Worm (Caenorhabditis elegans): ENCODE results near the gene gcc-2.

gcc-2 gene

ce11 chrIII:9752852-9753251 lies 9.1 kb downstream of the gcc-2 start, which contains the start of gene ech-6 (continued):
- TF ChIP-seq mxl-2 (GFP tag; conservative IDR thresholded peaks at IDR 0.05), result no peak
- TF ChIP-seq rbr-2 (tag; optimal IDR thresholded peaks at IDR 0.05), result no peak
- TF ChIP-seq set-16 (GFP tag; IDR thresholded peaks at IDR 0.05), result no peak
- TF ChIP-seq tra-1 (GFP tag; IDR thresholded peaks at IDR 0.05), result no peak
- no peak for TF ChIP-seq tag-97 (GFP tag; IDR thresholded peaks at IDR 0.05)
- TF ChIP-seq daf-8 (GFP tag; IDR thresholded peaks at IDR 0.05), result no peak
- TF ChIP-seq nhr-25 (tag; optimal IDR thresholded peaks at IDR 0.05; ENCODE audit: borderline replicate concordance, insufficient read depth), result no peak
- no peak for TF ChIP-seq F10B5.3 (tag; optimal IDR thresholded peaks at IDR 0.05)
- TF ChIP-seq daf-19 (GFP tag; conservative IDR thresholded peaks at IDR 0.05), result no peak
- TF ChIP-seq dpl-1 (GFP tag; optimal IDR thresholded peaks at IDR 0.05), result peak; percentile 32
- no peak for TF ChIP-seq lim-7 (GFP tag; IDR thresholded peaks at IDR 0.05)
- TF ChIP-seq pqm-1 (tag; optimal IDR thresholded peaks at IDR 0.05), result peak; percentile 11
- TF ChIP-seq ceh-28 (tag; optimal IDR thresholded peaks at IDR 0.05), result no peak
- no peak for TF ChIP-seq mdt-29 (GFP tag; IDR thresholded peaks at IDR 0.05)
- peak; percentile 51 for TF ChIP-seq lin-38 (GFP tag; IDR thresholded peaks at IDR 0.05)
- no peak for TF ChIP-seq R02D3.7 (tag; optimal IDR thresholded peaks at IDR 0.05)
- peak; percentile 45 for TF ChIP-seq nhr-102 (tag; optimal IDR thresholded peaks at IDR 0.05)
- no peak for TF ChIP-seq zfp-3 (GFP tag; conservative IDR thresholded peaks at IDR 0.05)

- peak; percentile 50 for TF ChIP-seq dve-1 (tag; optimal IDR thresholded peaks at IDR 0.05; ENCODE audit: insufficient read depth)
- no peak for TF ChIP-seq daf-16 (GFP tag; optimal IDR thresholded peaks at IDR 0.05)
- TF ChIP-seq daf-16 (tag; optimal IDR thresholded peaks at IDR 0.05), result peak; percentile 76
- TF ChIP-seq pha-4 (GFP tag; IDR thresholded peaks at IDR 0.05), result no peak
- TF ChIP-seq pha-4 (tag; optimal IDR thresholded peaks at IDR 0.05), result no peak
- no peak for TF ChIP-seq attf-4 (tag; optimal IDR thresholded peaks at IDR 0.05)
- TF ChIP-seq lsy-2 (tag; optimal IDR thresholded peaks at IDR 0.05), result peak in 1 of 2 experiments; percentile 18
- peak; percentile 26 for TF ChIP-seq nhr-28 (tag; optimal IDR thresholded peaks at IDR 0.05)
- TF ChIP-seq nhr-102 (tag; optimal IDR thresholded peaks at IDR 0.05), result peak; percentile 73
- peak in 1 of 2 experiments; percentile 26 for TF ChIP-seq unc-62 (GFP tag; optimal IDR thresholded peaks at IDR 0.05 in 1 of 2)
- TF ChIP-seq unc-62 (tag; optimal IDR thresholded peaks at IDR 0.05), result no peak
- peak; percentile 8 for TF ChIP-seq hlh-11 (tag; optimal IDR thresholded peaks at IDR 0.05)
- TF ChIP-seq duxl-1 (tag; optimal IDR thresholded peaks at IDR 0.05; ENCODE audit: poor library complexity), result peak; percentile 12
- TF ChIP-seq ceh-20 (GFP tag; IDR thresholded peaks at IDR 0.05), result no peak
- peak; percentile 3 for TF ChIP-seq spr-1 (tag; optimal IDR thresholded peaks at IDR 0.05)
- peak; percentile 70 for TF ChIP-seq T26A8.4 (GFP tag; IDR thresholded peaks at IDR 0.05)
- peak; percentile 41 for TF ChIP-seq mes-2 (tag; optimal IDR thresholded peaks at IDR 0.05; ENCODE audit: poor library complexity, severe bottlenecking)
- TF ChIP-seq lin-38 (GFP tag; IDR thresholded peaks at IDR 0.05), result peak; percentile 44
- 0 out of 2 replicates have a peak, but pooled peaks have one; percentile 33 for TF ChIP-seq dmd-8 (GFP tag; IDR thresholded peaks at IDR 0.05)
- TF ChIP-seq dmd-9 (GFP tag; IDR thresholded peaks at IDR 0.05), result 0 out of 2 replicates have a peak, but pooled peaks have one; percentile 6
- TF ChIP-seq lin-13 (GFP tag; optimal IDR thresholded peaks at IDR 0.05), result no peak
These were observed 10.9 kb downstream of the gcc-2 start, which contains the start of gene T05G5.5 for ce11 chrIII:9751074-9751473. Gene T05G5.5 (minus strand): TSS chrIII:9751432.

- TF ChIP-seq cey-2 (tag; optimal IDR thresholded peaks at IDR 0.05; ENCODE audit: borderline replicate concordance, insufficient read depth) (no peak), F26F4.8 (GFP tag; conservative IDR thresholded peaks at IDR 0.05) (no peak), Y75B8A.6 (GFP tag; IDR thresholded peaks at IDR 0.05) (no peak), unc-130 (GFP tag; optimal IDR thresholded peaks at IDR 0.05) (peak; percentile 36), sdz-12 (GFP tag; optimal IDR thresholded peaks at IDR 0.05) (no peak), lin-38 (GFP tag; IDR thresholded peaks at IDR 0.05) (peak; percentile 29), snpc-4 (tag; optimal IDR thresholded peaks at IDR 0.05) (no peak), snpc-1.2 (GFP tag; IDR thresholded peaks at IDR 0.05) (no peak), ctbp-1 (GFP tag; IDR thresholded peaks at IDR 0.05) (0 out of 2 replicates have a peak, but pooled peaks have one; percentile 12), nhr-77 (tag; optimal IDR thresholded peaks at IDR 0.05) (no peak), aly-2 (tag; optimal IDR thresholded peaks at IDR 0.05) (peak; percentile 21), lim-7 (GFP tag; IDR thresholded peaks at IDR 0.05) (0 out of 2 replicates have a peak, but pooled peaks have one; percentile 17), hif-1 (tag; optimal IDR thresholded peaks at IDR 0.05) (no peak), daf-16 (GFP tag; optimal IDR thresholded peaks at IDR 0.05) (no peak), daf-16 (tag; optimal IDR thresholded peaks at IDR 0.05) (no peak), ceh-28 (tag; optimal IDR thresholded peaks at IDR 0.05) (no peak), rbr-2 (tag; optimal IDR thresholded peaks at IDR 0.05) (no peak)
These were observed 13.2 kb downstream of the gcc-2 start, which contains the start of gene T05G5.4 for ce11 chrIII:9748694-9749093. Gene T05G5.4 (plus strand): TSS chrIII:9748934.
